Fruit fly (Drosophila melanogaster) Kc167 (cell line): Measurements from ENCODE around the gene sgl.

Source experiments
- Myc ChIP-seq: fragments of >200 bp; optimal IDR thresholded peaks from 2 replicates; lab custom pipeline; 2017; ENCODE audit warnings: missing external identifiers
- Sin3A ChIP-seq: fragments of >200 bp; optimal IDR thresholded peaks from 2 replicates; lab custom pipeline; 2018; ENCODE audit warnings: missing external identifiers
- h ChIP-seq: fragments of >200 bp; optimal IDR thresholded peaks from 3 replicates; lab custom pipeline; 2018; ENCODE audit warnings: missing external identifiers
- insv ChIP-seq: fragments of >200 bp; optimal IDR thresholded peaks from 3 replicates; lab custom pipeline; 2018; ENCODE audit warnings: missing external identifiers
- psq ChIP-seq: fragments of >200 bp; optimal IDR thresholded peaks from 2 replicates; lab custom pipeline; 2017; ENCODE audit warnings: missing external identifiers
- ttk ChIP-seq: sonication (Bioruptor generic); optimal IDR thresholded peaks from 2 replicates; lab custom pipeline; 2017; ENCODE audit warnings: missing external identifiers

sgl gene

dm6 chr3L:6978757-6979386 is 14.3 kb upstream of the sgl start:
- TF ChIP-seq psq (lab: Kevin White, UChicago) = no peak
- TF ChIP-seq ttk (lab: Kevin White, UChicago) = no peak
- no peak for TF ChIP-seq Sin3A (lab: Kevin White, UChicago)
- TF ChIP-seq h = no peak
- no peak for TF ChIP-seq Myc (lab: Kevin White, UChicago)
- no peak for TF ChIP-seq insv (lab: Kevin White, UChicago)

dm6 chr3L:6978030-6978683 is 13.6 kb upstream of the sgl start:
- TF ChIP-seq psq (lab: Kevin White, UChicago) = no peak
- no peak for TF ChIP-seq Sin3A (lab: Kevin White, UChicago)
- TF ChIP-seq insv (lab: Kevin White, UChicago) = no peak
- TF ChIP-seq h = no peak
- TF ChIP-seq ttk (lab: Kevin White, UChicago) = no peak
- TF ChIP-seq Myc (lab: Kevin White, UChicago) = no peak

- TF ChIP-seq Myc (lab: Kevin White, UChicago) = no peak
- no peak for TF ChIP-seq insv (lab: Kevin White, UChicago)
- no peak for TF ChIP-seq h
- TF ChIP-seq ttk (lab: Kevin White, UChicago) = no peak
- TF ChIP-seq psq (lab: Kevin White, UChicago) = no peak
- TF ChIP-seq Sin3A (lab: Kevin White, UChicago) = no peak
Observed at dm6 chr3L:6977391-6977790, 12.8 kb upstream of the sgl start.

dm6 chr3L:6976601-6977140 is 12.1 kb upstream of the sgl start:
- no peak for TF ChIP-seq psq (lab: Kevin White, UChicago)
- no peak for TF ChIP-seq h
- TF ChIP-seq Myc (lab: Kevin White, UChicago) = no peak
- no peak for TF ChIP-seq Sin3A (lab: Kevin White, UChicago)
- no peak for TF ChIP-seq ttk (lab: Kevin White, UChicago)
- no peak for TF ChIP-seq insv (lab: Kevin White, UChicago)

- no peak for TF ChIP-seq psq (lab: Kevin White, UChicago)
- TF ChIP-seq insv (lab: Kevin White, UChicago) = no peak
- no peak for TF ChIP-seq ttk (lab: Kevin White, UChicago)
- TF ChIP-seq Myc (lab: Kevin White, UChicago) = no peak
- no peak for TF ChIP-seq Sin3A (lab: Kevin White, UChicago)
- no peak for TF ChIP-seq h
Observed at dm6 chr3L:6975875-6976274, 11.3 kb upstream of the sgl start.

- TF ChIP-seq h = no peak
- TF ChIP-seq Myc (lab: Kevin White, UChicago) = no peak
- TF ChIP-seq Sin3A (lab: Kevin White, UChicago) = no peak
- no peak for TF ChIP-seq insv (lab: Kevin White, UChicago)
Observed at dm6 chr3L:6972367-6972766, 7.8 kb upstream of the sgl start, which contains the start of gene CG10063. TSS of gene CG10063 (minus strand) at chr3L:6972467.

- TF ChIP-seq insv (lab: Kevin White, UChicago) = no peak
- TF ChIP-seq h = no peak
- TF ChIP-seq Sin3A (lab: Kevin White, UChicago) = no peak
- TF ChIP-seq psq (lab: Kevin White, UChicago) = no peak
- TF ChIP-seq ttk (lab: Kevin White, UChicago) = no peak
- no peak for TF ChIP-seq Myc (lab: Kevin White, UChicago)
Observed at dm6 chr3L:6971298-6971697, 6.7 kb upstream of the sgl start.

dm6 chr3L:6968961-6969814 is 4.6 kb upstream of the sgl start, which contains the start of the genes Mis12 and CG9953:
TSS of gene Mis12 (minus strand) at chr3L:6969048.
TSS of gene CG9953 (plus strand) at chr3L:6969658.
- TF ChIP-seq h = no peak

dm6 chr3L:6967797-6968196 is 3.2 kb upstream of the sgl start, which contains the start of gene CG10064:
TSS of gene CG10064 (minus strand) at chr3L:6967897.
- no peak for TF ChIP-seq ttk (lab: Kevin White, UChicago)
- no peak for TF ChIP-seq Myc (lab: Kevin White, UChicago)
- no peak for TF ChIP-seq Sin3A (lab: Kevin White, UChicago)
- no peak for TF ChIP-seq h
- TF ChIP-seq insv (lab: Kevin White, UChicago) = no peak
- TF ChIP-seq psq (lab: Kevin White, UChicago) = no peak

dm6 chr3L:6963792-6964487 is 618 bp downstream of the sgl start:
- no peak for TF ChIP-seq psq (lab: Kevin White, UChicago)
- TF ChIP-seq h = no peak

dm6 chr3L:6963175-6963574 is 1.4 kb downstream of the sgl start:
- TF ChIP-seq h (no peak), Sin3A (lab: Kevin White, UChicago) (no peak), psq (lab: Kevin White, UChicago) (no peak), ttk (lab: Kevin White, UChicago) (no peak), Myc (lab: Kevin White, UChicago) (no peak), insv (lab: Kevin White, UChicago) (no peak)
